Fruit fly (Drosophila melanogaster): ENCODE data around the gene Cyp9f3.

- TF ChIP-seq psq (optimal IDR thresholded peaks at IDR 0.05) (no peak), CG8478 (optimal IDR thresholded peaks at IDR 0.05) (no peak), usp (GFP tag; optimal IDR thresholded peaks at IDR 0.05) (no peak), pan (optimal IDR thresholded peaks at IDR 0.05) (no peak)
Measured at dm6 chr3R:12352003-12352402, 46.7 kb downstream of the Cyp9f3 start, which contains the start of gene CG10041.

Data from whole organism.